Worm (Caenorhabditis elegans) whole organism, late embryonic: ENCODE data around the gene scyl-1.

Experiments
- C08G9.2 ChIP-seq: sonication (generic microtip); optimal IDR thresholded peaks from 2 replicates; lab custom pipeline; 2016; ENCODE audit warnings: mild to moderate bottlenecking, missing genetic modification characterization, moderate library complexity, missing compliant biosample characterization
- F13H6.1 ChIP-seq: sonication (generic microtip); optimal IDR thresholded peaks from 2 replicates; lab custom pipeline; 2016; ENCODE audit warnings: missing genetic modification characterization, missing compliant biosample characterization
- ahr-1 ChIP-seq: sonication (generic microtip); optimal IDR thresholded peaks from 2 replicates; lab custom pipeline; 2016; ENCODE audit warnings: missing genetic modification characterization, missing compliant biosample characterization
- ama-1 ChIP-seq: fragments of 150-350 bp; optimal IDR thresholded peaks from 2 replicates; lab custom pipeline; 2014
- ceh-14 ChIP-seq: sonication (generic microtip); optimal IDR thresholded peaks from 2 replicates; lab custom pipeline; 2016; ENCODE audit warnings: missing genotype, missing genetic modification characterization, missing compliant biosample characterization
- ceh-18 ChIP-seq: sonication (generic microtip); optimal IDR thresholded peaks from 2 replicates; lab custom pipeline; 2016; ENCODE audit warnings: missing genetic modification characterization, missing compliant biosample characterization
- ceh-19 ChIP-seq: fragments of 200-800 bp; sonication (Bioruptor generic); optimal IDR thresholded peaks from 2 replicates; lab custom pipeline; 2018; ENCODE audit warnings: mild to moderate bottlenecking, missing genetic modification characterization, missing compliant biosample characterization
- ceh-24 ChIP-seq: sonication (generic microtip); optimal IDR thresholded peaks from 2 replicates; lab custom pipeline; 2016; ENCODE audit warnings: mild to moderate bottlenecking, missing genetic modification characterization, missing compliant biosample characterization
- ceh-31 ChIP-seq: sonication (generic microtip); optimal IDR thresholded peaks from 2 replicates; lab custom pipeline; 2016; ENCODE audit warnings: missing genetic modification characterization, missing compliant biosample characterization
- ceh-34 ChIP-seq: sonication (generic microtip); optimal IDR thresholded peaks from 2 replicates; lab custom pipeline; 2016; ENCODE audit warnings: mild to moderate bottlenecking, missing genetic modification characterization, missing compliant biosample characterization
- ceh-45 ChIP-seq: fragments of 200-800 bp; sonication (Bioruptor generic); IDR thresholded peaks from 2 replicates; pipeline ENCODE4 v1.3.6; 2022; ENCODE audit warnings: missing genetic modification reagents, missing genetic modification characterization, missing compliant biosample characterization
- ceh-48 ChIP-seq: sonication (generic microtip); optimal IDR thresholded peaks from 2 replicates; lab custom pipeline; 2016; ENCODE audit warnings: missing genetic modification characterization, inconsistent platforms, missing compliant biosample characterization
- ceh-6 ChIP-seq: fragments of 200-800 bp; sonication (Bioruptor generic); optimal IDR thresholded peaks from 2 replicates; lab custom pipeline; 2018; ENCODE audit warnings: mild to moderate bottlenecking, missing genetic modification characterization, missing compliant biosample characterization
- ceh-9 ChIP-seq: sonication (generic microtip); optimal IDR thresholded peaks from 2 replicates; lab custom pipeline; 2016; ENCODE audit warnings: mild to moderate bottlenecking, missing genetic modification characterization, inconsistent platforms, missing compliant biosample characterization
- che-1 ChIP-seq: sonication (generic microtip); optimal IDR thresholded peaks from 2 replicates; lab custom pipeline; 2016; ENCODE audit warnings: mild to moderate bottlenecking, missing genetic modification characterization, missing compliant biosample characterization
- dmd-4 ChIP-seq: sonication (generic microtip); optimal IDR thresholded peaks from 2 replicates; lab custom pipeline; 2016; ENCODE audit warnings: borderline replicate concordance, missing genetic modification characterization, missing compliant biosample characterization
- dve-1 ChIP-seq: sonication (generic microtip); optimal IDR thresholded peaks from 2 replicates; lab custom pipeline; 2017; ENCODE audit warnings: antibody characterized with exemption, mild to moderate bottlenecking, missing genetic modification characterization, missing compliant biosample characterization
- elt-2 ChIP-seq: sonication (generic microtip); optimal IDR thresholded peaks from 2 replicates; lab custom pipeline; 2016; ENCODE audit warnings: missing genetic modification reagents, missing genetic modification characterization, missing compliant biosample characterization
- ets-4 ChIP-seq: sonication (generic microtip); optimal IDR thresholded peaks from 2 replicates; lab custom pipeline; 2016; ENCODE audit warnings: missing genetic modification characterization, missing compliant biosample characterization
- fkh-6 ChIP-seq: sonication (generic microtip); optimal IDR thresholded peaks from 2 replicates; lab custom pipeline; 2016; ENCODE audit warnings: missing genetic modification characterization, missing compliant biosample characterization
- hlh-13 ChIP-seq: fragments of 200-800 bp; sonication (Bioruptor generic); optimal IDR thresholded peaks from 2 replicates; lab custom pipeline; 2018; ENCODE audit warnings: mild to moderate bottlenecking, missing genetic modification characterization, missing compliant biosample characterization
- hlh-15 ChIP-seq: sonication (generic microtip); optimal IDR thresholded peaks from 2 replicates; lab custom pipeline; 2016; ENCODE audit warnings: missing genetic modification characterization, missing compliant biosample characterization
- hlh-30 ChIP-seq: sonication (generic microtip); optimal IDR thresholded peaks from 2 replicates; lab custom pipeline; 2017; ENCODE audit warnings: antibody characterized with exemption, missing genetic modification characterization, missing compliant biosample characterization; ENCODE audit not compliant: insufficient read depth
- hlh-6 ChIP-seq: sonication (generic microtip); optimal IDR thresholded peaks from 2 replicates; lab custom pipeline; 2016; ENCODE audit warnings: missing genotype, missing genetic modification characterization, missing compliant biosample characterization
- hlh-8 ChIP-seq: sonication (generic microtip); optimal IDR thresholded peaks from 2 replicates; lab custom pipeline; 2016; ENCODE audit warnings: missing genotype, missing genetic modification characterization, missing compliant biosample characterization
- mec-3 ChIP-seq: sonication (generic microtip); optimal IDR thresholded peaks from 2 replicates; lab custom pipeline; 2016; ENCODE audit warnings: borderline replicate concordance, missing genetic modification characterization, missing compliant biosample characterization
- nfya-1 ChIP-seq: sonication (generic microtip); optimal IDR thresholded peaks from 2 replicates; lab custom pipeline; 2017; ENCODE audit warnings: missing genetic modification characterization, mild to moderate bottlenecking, missing compliant biosample characterization, antibody characterized with exemption, moderate library complexity
- nhr-232 ChIP-seq: sonication (generic microtip); optimal IDR thresholded peaks from 2 replicates; lab custom pipeline; 2016; ENCODE audit warnings: missing genetic modification characterization, missing compliant biosample characterization
- npax-4 ChIP-seq: sonication (generic microtip); optimal IDR thresholded peaks from 2 replicates; lab custom pipeline; 2016; ENCODE audit warnings: missing genetic modification characterization, missing compliant biosample characterization
- odd-2 ChIP-seq: sonication (generic microtip); optimal IDR thresholded peaks from 2 replicates; lab custom pipeline; 2017; ENCODE audit warnings: antibody characterized with exemption, mild to moderate bottlenecking, missing genetic modification characterization, missing compliant biosample characterization
- pag-3 ChIP-seq: sonication (generic microtip); optimal IDR thresholded peaks from 2 replicates; lab custom pipeline; 2016; ENCODE audit warnings: missing compliant biosample characterization, missing genetic modification characterization, borderline replicate concordance
- pat-9 ChIP-seq: fragments of 200-800 bp; sonication (Bioruptor generic); optimal IDR thresholded peaks from 2 replicates; lab custom pipeline; 2018; ENCODE audit warnings: mild to moderate bottlenecking, missing genetic modification characterization, moderate library complexity, missing compliant biosample characterization
- pax-1 ChIP-seq: fragments of 150-350 bp; optimal IDR thresholded peaks from 2 replicates; lab custom pipeline; 2014; ENCODE audit warnings: missing biosample characterization, missing genetic modification characterization
- pha-2 ChIP-seq: sonication (generic microtip); optimal IDR thresholded peaks from 2 replicates; lab custom pipeline; 2017; ENCODE audit warnings: mild to moderate bottlenecking, missing genetic modification characterization, missing compliant biosample characterization
- pha-4 ChIP-seq: fragments of 150-350 bp; optimal IDR thresholded peaks from 2 replicates; lab custom pipeline; 2018; ENCODE audit warnings: missing biosample characterization, missing genetic modification reagents, missing genetic modification characterization
- pros-1 ChIP-seq: fragments of 150-350 bp; optimal IDR thresholded peaks from 2 replicates; lab custom pipeline; 2014; ENCODE audit warnings: missing biosample characterization, missing genetic modification reagents, missing genetic modification characterization
- ref-2 ChIP-seq: sonication (generic microtip); optimal IDR thresholded peaks from 2 replicates; lab custom pipeline; 2016; ENCODE audit warnings: missing genetic modification characterization, missing compliant biosample characterization
- rnt-1 ChIP-seq: sonication (generic microtip); optimal IDR thresholded peaks from 2 replicates; lab custom pipeline; 2016; ENCODE audit warnings: missing genetic modification characterization, missing compliant biosample characterization
- sdc-2 ChIP-seq: sonication (generic microtip); optimal IDR thresholded peaks from 2 replicates; lab custom pipeline; 2016; ENCODE audit warnings: missing genotype, missing genetic modification characterization, missing compliant biosample characterization
- sox-2 ChIP-seq: fragments of 200-800 bp; sonication (Bioruptor generic); IDR thresholded peaks from 2 replicates; pipeline ENCODE4 v1.3.6; 2022; ENCODE audit warnings: missing genetic modification reagents, missing genetic modification characterization, missing compliant biosample characterization
- tbx-2 ChIP-seq: sonication (generic microtip); optimal IDR thresholded peaks from 2 replicates; lab custom pipeline; 2016; ENCODE audit warnings: missing genetic modification characterization, missing compliant biosample characterization
- unc-42 ChIP-seq: sonication (generic microtip); optimal IDR thresholded peaks from 2 replicates; lab custom pipeline; 2016; ENCODE audit warnings: missing genotype, missing genetic modification characterization, missing compliant biosample characterization
- zip-5 ChIP-seq: sonication (generic microtip); optimal IDR thresholded peaks from 2 replicates; lab custom pipeline; 2016; ENCODE audit warnings: missing genetic modification characterization, missing compliant biosample characterization
- ztf-16 ChIP-seq: sonication (generic microtip); optimal IDR thresholded peaks from 2 replicates; lab custom pipeline; 2017; ENCODE audit warnings: missing genetic modification characterization, missing compliant biosample characterization

Gene scyl-1

DNA sequence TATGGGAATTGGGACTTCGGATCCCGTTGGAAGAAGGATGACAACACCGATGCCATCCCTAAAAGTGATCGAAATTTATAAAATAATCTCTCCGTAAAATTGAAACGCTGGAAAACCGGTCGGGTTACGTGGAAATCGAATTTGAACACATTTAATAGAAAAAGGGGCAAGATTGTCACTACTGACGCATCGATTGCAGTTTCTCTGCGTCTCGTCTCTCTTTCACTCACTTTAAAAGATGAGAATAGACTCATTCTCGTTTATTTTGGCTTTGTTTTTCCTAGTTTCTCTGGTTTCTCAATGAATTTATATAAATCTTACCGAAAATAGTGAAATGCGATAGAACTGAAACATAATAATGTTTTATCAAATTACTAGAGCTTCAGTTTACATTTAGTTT, at the start of gene scyl-1 (continued):
- TF ChIP-seq hlh-15 (tag; lab: Kevin White, UChicago) (no peak), unc-42 (tag; lab: Kevin White, UChicago) (peak; percentile 84), rnt-1 (peak; percentile 54), hlh-8 (tag; lab: Kevin White, UChicago) (peak; percentile 9), ceh-6 (GFP tag; lab: Kevin White, UChicago) (no peak), sdc-2 (tag; lab: Kevin White, UChicago) (peak; percentile 8), ahr-1 (tag; lab: Kevin White, UChicago) (no peak), ama-1 (lab: Kevin White, UChicago) (no peak), mec-3 (no peak), dmd-4 (tag; lab: Kevin White, UChicago) (no peak), hlh-6 (tag; lab: Kevin White, UChicago) (no peak), ceh-9 (no peak), pha-2 (tag; lab: Kevin White, UChicago) (no peak)

DNA sequence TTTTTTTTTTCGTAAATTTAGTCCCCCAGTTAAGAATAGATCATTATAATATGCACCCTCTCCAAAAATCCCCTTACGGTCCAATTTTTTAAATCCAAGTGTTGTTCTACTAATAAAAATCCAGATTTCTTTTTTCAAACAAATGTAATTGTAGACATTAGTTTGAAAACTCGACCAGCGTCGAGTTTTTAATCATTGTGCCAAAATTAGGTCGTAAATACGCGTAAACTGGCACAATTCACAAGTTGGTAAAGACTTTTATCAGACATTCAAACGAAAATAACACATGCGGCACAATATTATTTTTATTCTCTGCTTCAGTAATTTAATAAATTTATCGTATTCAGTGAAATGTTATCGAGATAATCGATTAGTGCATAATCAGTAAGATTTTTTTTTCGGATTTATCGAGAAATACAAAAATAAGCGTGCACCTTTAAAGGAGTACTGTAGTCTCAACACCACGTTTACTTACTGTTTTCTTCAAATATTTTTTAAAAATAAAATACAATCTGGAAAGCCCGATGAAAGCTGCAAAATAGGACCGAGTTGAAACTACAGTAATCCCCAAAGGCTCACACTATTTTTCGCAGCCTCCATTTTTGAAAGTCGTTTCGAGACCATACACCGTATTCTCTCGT, 48.7 kb upstream of the scyl-1 start, which contains the start of gene C34B4.4:
Gene C34B4.4, plus strand, starts transcription at position 276 of the 641 bp plus-strand sequence.
- TF ChIP-seq dve-1 (tag; lab: Kevin White, UChicago), result no peak
- TF ChIP-seq zip-5 (tag; lab: Kevin White, UChicago), result no peak
- no peak for TF ChIP-seq C08G9.2 (tag; lab: Kevin White, UChicago)
- TF ChIP-seq hlh-30 (tag; lab: Kevin White, UChicago), result no peak
- TF ChIP-seq ceh-14 (tag; lab: Kevin White, UChicago), result no peak
- TF ChIP-seq che-1, result no peak
- TF ChIP-seq ceh-19 (GFP tag; lab: Kevin White, UChicago), result no peak
- no peak for TF ChIP-seq odd-2 (tag; lab: Kevin White, UChicago)
- no peak for TF ChIP-seq elt-2 (tag; lab: Kevin White, UChicago)
- no peak for TF ChIP-seq pag-3 (tag; lab: Kevin White, UChicago)
- no peak for TF ChIP-seq ceh-31 (tag; lab: Kevin White, UChicago)
- no peak for TF ChIP-seq ceh-34 (tag; lab: Kevin White, UChicago)
- TF ChIP-seq nhr-232 (tag; lab: Kevin White, UChicago), result no peak
- TF ChIP-seq hlh-13 (GFP tag; lab: Kevin White, UChicago), result no peak
- TF ChIP-seq ets-4 (tag; lab: Kevin White, UChicago), result no peak
- TF ChIP-seq pax-1 (tag; lab: Kevin White, UChicago), result no peak
- TF ChIP-seq, all 69 proteins: peak for 0

DNA sequence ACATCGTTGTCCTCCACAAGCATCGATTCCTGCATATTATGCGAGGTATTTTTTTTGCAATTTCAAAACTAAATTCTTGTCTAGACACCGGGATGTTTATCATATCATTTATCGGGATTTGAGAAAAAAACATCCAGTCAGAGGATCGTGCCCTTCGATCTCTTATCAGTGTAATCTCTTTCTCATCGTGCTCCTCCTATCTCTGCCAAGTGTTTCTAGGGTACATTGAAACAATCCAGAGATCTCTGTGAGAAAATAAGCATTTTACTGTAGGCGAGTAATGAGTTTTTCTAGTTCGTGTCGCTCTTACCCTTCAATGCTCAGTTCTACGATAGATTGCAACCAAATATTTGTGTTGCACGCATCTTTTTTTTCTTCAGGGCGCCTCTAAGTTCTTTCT, 47.0 kb upstream of the scyl-1 start:
- TF ChIP-seq ceh-24 (tag; lab: Kevin White, UChicago) (no peak), sox-2 (GFP tag; lab: Robert Waterston, UW) (no peak), pha-4 (tag; lab: Kevin White, UChicago) (no peak), unc-42 (tag; lab: Kevin White, UChicago) (no peak), hlh-6 (tag; lab: Kevin White, UChicago) (no peak), ceh-18 (peak; percentile 32)

DNA sequence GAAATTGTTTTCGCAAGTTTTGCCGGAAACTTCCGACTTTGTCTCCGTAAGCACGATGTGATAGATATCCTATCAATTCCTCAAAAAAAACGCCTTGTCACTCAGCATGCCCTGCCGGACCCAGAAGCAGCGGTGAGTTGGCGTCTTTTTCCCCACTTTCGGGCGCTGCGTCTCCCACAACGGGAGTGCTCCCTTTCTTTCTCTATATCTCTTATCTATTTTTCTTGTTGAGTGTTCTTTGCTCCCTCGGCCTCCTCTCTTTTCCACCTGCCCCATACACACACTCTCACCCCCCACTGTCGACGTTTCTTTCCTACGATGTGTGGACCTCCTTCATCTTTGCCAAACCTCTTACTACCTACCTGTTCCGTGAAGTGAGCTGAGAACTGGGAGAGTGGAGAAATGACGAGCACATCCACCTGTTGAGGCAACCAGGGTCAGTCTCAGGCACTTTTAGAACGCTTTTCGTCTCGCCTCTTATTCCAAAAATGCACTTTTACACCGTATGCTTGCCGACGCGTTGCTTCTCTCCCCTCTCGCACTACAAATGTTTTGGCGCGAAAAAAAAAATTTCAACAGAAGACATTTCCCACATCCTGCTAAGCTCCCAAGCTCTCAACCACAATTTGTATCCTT, 44.5 kb upstream of the scyl-1 start:
- TF ChIP-seq ztf-16 (tag; lab: Kevin White, UChicago) (no peak), rnt-1 (peak; percentile 54), ama-1 (lab: Kevin White, UChicago) (no peak), pat-9 (tag; lab: Kevin White, UChicago) (no peak), nfya-1 (peak; percentile 66), F13H6.1 (tag; lab: Kevin White, UChicago) (peak; percentile 51), mec-3 (no peak), zip-5 (tag; lab: Kevin White, UChicago) (no peak), ref-2 (tag; lab: Kevin White, UChicago) (peak; percentile 14), ceh-18 (peak; percentile 91), ceh-45 (GFP tag; lab: Robert Waterston, UW) (no peak), npax-4 (tag; lab: Kevin White, UChicago) (no peak), che-1 (no peak), C08G9.2 (tag; lab: Kevin White, UChicago) (peak; percentile 28), dve-1 (tag; lab: Kevin White, UChicago) (no peak), elt-2 (tag; lab: Kevin White, UChicago) (peak; percentile 10), tbx-2 (tag; lab: Kevin White, UChicago) (peak; percentile 55), ceh-48 (tag; lab: Kevin White, UChicago) (no peak), pros-1 (tag; lab: Kevin White, UChicago) (no peak), fkh-6 (no peak), ceh-34 (tag; lab: Kevin White, UChicago) (peak; percentile 48), unc-42 (tag; lab: Kevin White, UChicago) (peak; percentile 24), hlh-30 (tag; lab: Kevin White, UChicago) (no peak)
